Worm (Caenorhabditis elegans) whole organism, midembryonic: ENCODE measurements around the gene emb-27.

Source experiments
- T22C8.4 ChIP-seq: fragments of 200-800 bp; sonication (Bioruptor generic); IDR thresholded peaks from 2 replicates; pipeline ENCODE4 v1.3.6; 2022; ENCODE audit warnings: missing genetic modification characterization, missing compliant biosample characterization
- cog-1 ChIP-seq: sonication (generic microtip); optimal IDR thresholded peaks from 2 replicates; lab custom pipeline; 2016; ENCODE audit warnings: missing genetic modification characterization, missing compliant biosample characterization
- flt-1 ChIP-seq: fragments of 200-800 bp; sonication (Bioruptor generic); IDR thresholded peaks from 2 replicates; pipeline ENCODE4 v1.3.6; 2022; ENCODE audit warnings: missing genetic modification characterization, missing compliant biosample characterization
- klf-2 ChIP-seq: fragments of 200-800 bp; sonication (Bioruptor generic); conservative IDR thresholded peaks from 2 replicates; pipeline ENCODE4 v1.3.6; 2022; ENCODE audit warnings: missing genetic modification reagents, missing genetic modification characterization, missing compliant biosample characterization
- med-1 ChIP-seq: sonication (generic microtip); optimal IDR thresholded peaks from 2 replicates; lab custom pipeline; 2017; ENCODE audit warnings: missing genetic modification characterization, mild to moderate bottlenecking, missing compliant biosample characterization, antibody characterized with exemption, missing genetic modification reagents; ENCODE audit not compliant: insufficient read depth
- ref-1 ChIP-seq: fragments of 200-800 bp; sonication (Bioruptor generic); conservative IDR thresholded peaks from 2 replicates; pipeline ENCODE4 v1.3.6; 2022; ENCODE audit warnings: missing genetic modification reagents, missing genetic modification characterization, missing compliant biosample characterization
- tab-1 ChIP-seq: fragments of 200-800 bp; sonication (Bioruptor generic); IDR thresholded peaks from 2 replicates; pipeline ENCODE4 v1.3.6; 2022; ENCODE audit warnings: missing genetic modification characterization, missing compliant biosample characterization
- ztf-23 ChIP-seq: fragments of 200-800 bp; sonication (Bioruptor generic); IDR thresholded peaks from 2 replicates; pipeline ENCODE4 v1.3.6; 2022; ENCODE audit warnings: missing genetic modification reagents, missing genetic modification characterization, missing compliant biosample characterization
- ztf-29 ChIP-seq: fragments of 200-800 bp; sonication (Bioruptor generic); IDR thresholded peaks from 2 replicates; pipeline ENCODE4 v1.3.6; 2022; ENCODE audit warnings: missing genetic modification reagents, missing genetic modification characterization, missing compliant biosample characterization

The emb-27 gene

ce11 chrII:8157991-8158390, 4.0 kb downstream of the emb-27 start, which contains the start of gene pch-2:
pch-2 (plus strand) TSS chrII:8158349.
- no peak for TF ChIP-seq klf-2 (GFP tag; lab: Robert Waterston, UW)
- TF ChIP-seq cog-1 (tag; lab: Kevin White, UChicago), result no peak
- no peak for TF ChIP-seq flt-1
- no peak for TF ChIP-seq T22C8.4 (GFP tag; lab: Robert Waterston, UW)
- no peak for TF ChIP-seq ref-1

DNA sequence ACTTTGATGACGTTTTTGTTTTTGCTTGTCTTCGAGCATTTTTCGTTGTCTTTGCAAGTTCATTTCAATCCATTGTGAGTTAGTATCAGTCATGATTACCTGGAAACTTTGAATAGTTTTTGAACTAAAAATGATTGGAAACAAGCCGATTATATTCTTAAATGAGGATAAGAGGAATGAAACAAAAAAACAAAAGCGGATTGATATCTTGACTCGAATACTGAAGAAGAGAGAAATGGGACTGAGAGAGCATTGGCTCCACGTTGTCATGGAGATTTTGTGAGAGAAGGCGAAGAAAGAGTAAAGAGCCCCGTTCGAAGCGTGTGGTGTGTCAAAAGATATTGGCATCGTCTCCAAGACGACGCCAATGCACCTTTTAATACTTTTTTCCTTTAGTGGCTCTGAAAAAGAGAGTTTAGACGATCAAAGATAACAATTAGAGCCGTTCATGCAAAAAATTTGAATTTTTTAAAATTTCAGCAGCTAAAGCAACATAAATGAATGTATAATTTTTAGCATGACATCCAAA, 5.1 kb downstream of the emb-27 start, which contains the start of the genes tub-1 and tmem-138:
TSS of gene tub-1 (minus strand) at position 101 of the 529 bp plus-strand sequence.
TSS of gene tmem-138 (plus strand) at position 479 of the 529 bp plus-strand sequence.
- TF ChIP-seq tab-1 (GFP tag; lab: Robert Waterston, UW) (no peak), med-1 (GFP tag; lab: Kevin White, UChicago) (no peak), cog-1 (tag; lab: Kevin White, UChicago) (no peak), flt-1 (no peak), T22C8.4 (GFP tag; lab: Robert Waterston, UW) (no peak), ztf-23 (GFP tag; lab: Robert Waterston, UW) (no peak), klf-2 (GFP tag; lab: Robert Waterston, UW) (no peak), ref-1 (no peak), ztf-29 (no peak)

- TF ChIP-seq klf-2 (GFP tag; lab: Robert Waterston, UW), result no peak
- TF ChIP-seq tab-1 (GFP tag; lab: Robert Waterston, UW), result no peak
- no peak for TF ChIP-seq cog-1 (tag; lab: Kevin White, UChicago)
- TF ChIP-seq ztf-23 (GFP tag; lab: Robert Waterston, UW), result no peak
- no peak for TF ChIP-seq ref-1
- TF ChIP-seq flt-1, result no peak
- TF ChIP-seq T22C8.4 (GFP tag; lab: Robert Waterston, UW), result no peak
- no peak for TF ChIP-seq med-1 (GFP tag; lab: Kevin White, UChicago)
- no peak for TF ChIP-seq ztf-29
These were observed 9.2 kb downstream of the emb-27 start for ce11 chrII:8152711-8153325.

DNA sequence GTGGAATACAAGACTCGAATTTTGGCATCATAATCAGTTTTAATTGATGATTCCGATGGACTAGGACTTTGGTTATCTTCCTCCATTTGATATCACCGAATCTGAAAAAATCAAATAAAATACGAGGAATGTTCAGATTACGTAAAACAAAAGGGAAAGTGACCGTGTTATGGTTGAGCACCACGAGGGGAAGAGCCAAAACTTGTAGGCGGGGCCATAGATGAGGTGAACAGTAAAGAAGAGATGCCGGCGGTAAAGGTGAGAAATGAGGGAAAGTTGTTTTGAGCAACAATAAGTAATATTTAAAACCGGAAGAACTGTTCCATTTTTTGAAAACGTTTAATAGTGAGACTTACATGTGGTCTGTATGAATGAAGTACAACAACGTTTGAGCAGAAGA, 12.0 kb downstream of the emb-27 start, which contains the start of gene F10B5.3:
TSS of gene F10B5.3 (minus strand) at position 101 of the 400 bp plus-strand sequence.
- TF ChIP-seq med-1 (GFP tag; lab: Kevin White, UChicago) (no peak), ztf-23 (GFP tag; lab: Robert Waterston, UW) (no peak), ztf-29 (no peak), cog-1 (tag; lab: Kevin White, UChicago) (no peak), tab-1 (GFP tag; lab: Robert Waterston, UW) (no peak), flt-1 (no peak), T22C8.4 (GFP tag; lab: Robert Waterston, UW) (no peak), ref-1 (no peak), klf-2 (GFP tag; lab: Robert Waterston, UW) (no peak)

ce11 chrII:8144543-8144942, 17.4 kb downstream of the emb-27 start, which contains the start of gene F10B5.2:
F10B5.2 (plus strand) TSS chrII:8144762.
- TF ChIP-seq flt-1 (no peak), ztf-23 (GFP tag; lab: Robert Waterston, UW) (no peak), ztf-29 (no peak), T22C8.4 (GFP tag; lab: Robert Waterston, UW) (no peak), cog-1 (tag; lab: Kevin White, UChicago) (no peak), klf-2 (GFP tag; lab: Robert Waterston, UW) (no peak), ref-1 (no peak), tab-1 (GFP tag; lab: Robert Waterston, UW) (no peak), med-1 (GFP tag; lab: Kevin White, UChicago) (no peak)

- TF ChIP-seq med-1 (GFP tag; lab: Kevin White, UChicago), result no peak
- TF ChIP-seq flt-1, result no peak
- TF ChIP-seq ztf-23 (GFP tag; lab: Robert Waterston, UW), result no peak
- no peak for TF ChIP-seq klf-2 (GFP tag; lab: Robert Waterston, UW)
- TF ChIP-seq T22C8.4 (GFP tag; lab: Robert Waterston, UW), result no peak
- TF ChIP-seq tab-1 (GFP tag; lab: Robert Waterston, UW), result no peak
- TF ChIP-seq ztf-29, result no peak
- TF ChIP-seq cog-1 (tag; lab: Kevin White, UChicago), result no peak
- TF ChIP-seq ref-1, result no peak
These were observed 18.6 kb downstream of the emb-27 start, which contains the start of the genes ints-11 and rpl-10 for ce11 chrII:8143278-8143931. ints-11 (minus strand) TSS chrII:8143478. rpl-10 (plus strand) TSS chrII:8143881.

DNA sequence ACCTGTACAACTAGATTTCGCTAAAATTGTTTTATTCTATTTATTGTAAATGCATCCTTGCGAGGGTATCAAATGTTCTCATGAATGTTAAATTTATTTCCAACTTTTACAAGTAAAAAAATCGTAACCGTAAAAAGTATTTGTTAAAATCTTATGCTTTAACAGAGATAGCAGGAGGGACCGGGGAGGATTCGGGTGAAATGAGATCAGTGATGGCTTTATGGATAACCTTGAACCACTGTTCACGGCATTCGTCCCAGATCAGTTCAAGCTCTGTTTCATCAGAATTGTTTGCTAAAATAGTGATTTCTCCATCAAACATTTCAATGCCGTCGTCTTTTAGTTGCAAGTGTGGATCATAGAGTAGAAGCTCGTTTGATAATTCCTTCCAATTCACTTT, 20.8 kb downstream of the emb-27 start:
- TF ChIP-seq T22C8.4 (GFP tag; lab: Robert Waterston, UW) (no peak), flt-1 (no peak), klf-2 (GFP tag; lab: Robert Waterston, UW) (no peak), ztf-29 (no peak), med-1 (GFP tag; lab: Kevin White, UChicago) (no peak), cog-1 (tag; lab: Kevin White, UChicago) (no peak), tab-1 (GFP tag; lab: Robert Waterston, UW) (no peak), ref-1 (no peak), ztf-23 (GFP tag; lab: Robert Waterston, UW) (no peak)

DNA sequence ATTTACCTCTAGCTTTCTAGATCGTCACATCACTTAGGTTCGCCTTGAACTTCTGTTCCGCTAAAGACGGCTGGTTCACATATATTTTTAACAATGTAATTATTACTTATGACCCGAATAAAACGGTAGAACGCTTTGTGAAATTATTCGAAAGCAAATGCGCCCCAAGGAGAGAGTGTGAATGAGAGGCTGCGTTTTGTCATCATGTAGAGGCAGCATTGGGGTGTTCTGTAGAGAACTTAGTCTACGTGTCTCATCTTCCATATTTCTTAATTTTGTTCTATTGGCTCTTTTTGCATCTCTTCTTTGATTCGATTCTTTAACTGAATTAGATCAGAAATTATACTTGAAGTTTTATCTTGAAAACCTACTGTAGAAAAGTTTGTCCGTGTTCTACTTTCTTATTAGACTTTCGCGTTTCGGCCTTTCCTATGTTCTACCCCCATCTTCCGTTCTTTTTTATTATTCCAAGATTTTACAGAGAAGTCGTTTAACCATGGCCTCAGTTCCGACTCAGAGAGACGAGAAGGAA, 23.9 kb downstream of the emb-27 start, which contains the start of gene cdc-48.2:
TSS of gene cdc-48.2 (plus strand) at position 482 of the 532 bp plus-strand sequence.
- TF ChIP-seq ztf-23 (GFP tag; lab: Robert Waterston, UW) (no peak), T22C8.4 (GFP tag; lab: Robert Waterston, UW) (no peak), ref-1 (no peak), med-1 (GFP tag; lab: Kevin White, UChicago) (no peak), tab-1 (GFP tag; lab: Robert Waterston, UW) (no peak), klf-2 (GFP tag; lab: Robert Waterston, UW) (no peak), cog-1 (tag; lab: Kevin White, UChicago) (no peak), flt-1 (no peak), ztf-29 (no peak)
